Fruit fly (Drosophila melanogaster): ENCODE data around the gene Elp4.

dm6 chr2L:5519846-5520384, 4.0 kb upstream of the Elp4 start, which contains the start of the genes CG7382 and cl:
- TF ChIP-seq h (optimal IDR thresholded peaks at IDR 0.05), result no peak
- TF ChIP-seq ttk (optimal IDR thresholded peaks at IDR 0.05), result no peak
- TF ChIP-seq insv (optimal IDR thresholded peaks at IDR 0.05), result no peak

Data from Kc167 (cell line).